Worm (Caenorhabditis elegans) whole organism, L1 larva: ENCODE results near the gene C33G8.13.

Source experiments
- ama-1 ChIP-seq: fragments of 150-350 bp; optimal IDR thresholded peaks from 2 replicates; lab custom pipeline; 2014
- efl-1 ChIP-seq, 4 experiments: fragments of 150-350 bp; optimal IDR thresholded peaks in 3 of 4; peaks in 1 of 4; 1 replicate in 1 of 4; 2 replicates in 3 of 4; lab custom pipeline; 2014; ENCODE audit warnings: missing biosample characterization in 2 of 4, missing genetic modification characterization in 2 of 4, missing genetic modification reagents in 2 of 4
- egl-27 ChIP-seq, 2 experiments: fragments of 150-350 bp in 1 of 2; sonication (generic microtip); optimal IDR thresholded peaks; 3 replicates each; lab custom pipeline; 2017 to 2018; ENCODE audit warnings: missing biosample characterization in 2 of 2, missing genetic modification characterization in 2 of 2, missing genetic modification reagents in 2 of 2
- fos-1 ChIP-seq: fragments of 150-350 bp; optimal IDR thresholded peaks from 2 replicates; lab custom pipeline; 2014; ENCODE audit warnings: missing biosample characterization, missing genetic modification characterization
- hlh-17 ChIP-seq: fragments of 200-800 bp; sonication (Bioruptor generic); optimal IDR thresholded peaks from 2 replicates; lab custom pipeline; 2018; ENCODE audit warnings: missing genetic modification characterization, mild to moderate bottlenecking, missing compliant biosample characterization, moderate library complexity, borderline replicate concordance
- lsy-2 ChIP-seq, 2 experiments: fragments of 150-350 bp; optimal IDR thresholded peaks; 2 replicates each; lab custom pipeline; 2014; ENCODE audit warnings: missing biosample characterization in 2 of 2, missing genetic modification characterization in 2 of 2
- nhr-20 ChIP-seq: sonication (generic microtip); optimal IDR thresholded peaks from 2 replicates; lab custom pipeline; 2016; ENCODE audit warnings: mild to moderate bottlenecking, missing genetic modification characterization, missing compliant biosample characterization
- nhr-237 ChIP-seq: fragments of 150-350 bp; optimal IDR thresholded peaks from 2 replicates; lab custom pipeline; 2014; ENCODE audit warnings: missing biosample characterization, missing genetic modification characterization
- nhr-28 ChIP-seq: fragments of 150-350 bp; optimal IDR thresholded peaks from 2 replicates; lab custom pipeline; 2014; ENCODE audit warnings: missing biosample characterization, missing genetic modification characterization
- skn-1 ChIP-seq: fragments of 150-350 bp; optimal IDR thresholded peaks from 2 replicates; lab custom pipeline; 2014; ENCODE audit warnings: missing biosample characterization, missing genetic modification characterization
- tbx-2 ChIP-seq: sonication (generic microtip); optimal IDR thresholded peaks from 2 replicates; lab custom pipeline; 2016; ENCODE audit warnings: missing genetic modification characterization, missing compliant biosample characterization
- unc-62 ChIP-seq: fragments of 150-350 bp; optimal IDR thresholded peaks from 2 replicates; lab custom pipeline; 2014; ENCODE audit warnings: missing biosample characterization, missing genetic modification reagents, missing genetic modification characterization
- unc-98 ChIP-seq: fragments of 200-800 bp; sonication (Bioruptor generic); IDR thresholded peaks from 2 replicates; pipeline ENCODE4 v1.3.6; 2022; ENCODE audit warnings: missing genetic modification characterization, missing compliant biosample characterization
- zag-1 ChIP-seq: fragments of 150-350 bp; optimal IDR thresholded peaks from 2 replicates; lab custom pipeline; 2014; ENCODE audit warnings: missing biosample characterization, missing genetic modification characterization

DNA sequence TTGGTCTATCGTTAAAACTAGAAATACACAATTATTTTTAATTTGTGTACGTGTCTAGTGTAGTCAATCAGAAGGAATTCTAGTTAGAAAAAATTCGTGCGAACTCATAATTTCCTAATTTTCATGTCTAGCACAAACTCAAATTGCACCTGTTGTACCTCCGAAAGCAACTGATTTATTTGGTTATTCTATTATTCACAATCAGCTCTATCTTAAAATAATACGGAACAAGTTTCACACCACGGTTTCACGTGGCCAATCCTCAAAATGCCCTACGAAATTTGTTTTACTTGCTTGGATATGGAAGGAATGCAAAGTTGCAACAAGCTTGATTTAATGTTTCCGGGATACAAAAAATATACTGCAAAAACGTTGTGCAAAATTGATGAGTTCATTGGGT lies 3.2 kb downstream of the C33G8.13 start, which contains the start of gene srw-127:
- TF ChIP-seq nhr-237 (tag; lab: Kevin White, UChicago) (no peak), nhr-28 (no peak), tbx-2 (tag; lab: Kevin White, UChicago) (no peak), fos-1 (no peak), unc-62 (no peak), hlh-17 (no peak), egl-27 (tag; optimal IDR thresholded peaks at IDR 0.05; lab: Kevin White, UChicago) (no peak), lsy-2 (tag; optimal IDR thresholded peaks at IDR 0.05; lab: Kevin White, UChicago) (no peak), nhr-20 (tag; lab: Kevin White, UChicago) (no peak), unc-98 (GFP tag; lab: Robert Waterston, UW) (no peak), efl-1 (optimal IDR thresholded peaks at IDR 0.05; lab: Kevin White, UChicago) (no peak), efl-1 (GFP tag; optimal IDR thresholded peaks at IDR 0.05 in 1 of 2; lab: Kevin White, UChicago) (no peak), skn-1 (tag; lab: Kevin White, UChicago) (no peak), ama-1 (no peak), zag-1 (tag; lab: Kevin White, UChicago) (no peak)
